Worm (Caenorhabditis elegans): ENCODE measurements around the gene F17E5.2.
A peak's percentile ranks its signal among the peaks of the same experiment; 100 is the strongest.

The F17E5.2 gene

DNA sequence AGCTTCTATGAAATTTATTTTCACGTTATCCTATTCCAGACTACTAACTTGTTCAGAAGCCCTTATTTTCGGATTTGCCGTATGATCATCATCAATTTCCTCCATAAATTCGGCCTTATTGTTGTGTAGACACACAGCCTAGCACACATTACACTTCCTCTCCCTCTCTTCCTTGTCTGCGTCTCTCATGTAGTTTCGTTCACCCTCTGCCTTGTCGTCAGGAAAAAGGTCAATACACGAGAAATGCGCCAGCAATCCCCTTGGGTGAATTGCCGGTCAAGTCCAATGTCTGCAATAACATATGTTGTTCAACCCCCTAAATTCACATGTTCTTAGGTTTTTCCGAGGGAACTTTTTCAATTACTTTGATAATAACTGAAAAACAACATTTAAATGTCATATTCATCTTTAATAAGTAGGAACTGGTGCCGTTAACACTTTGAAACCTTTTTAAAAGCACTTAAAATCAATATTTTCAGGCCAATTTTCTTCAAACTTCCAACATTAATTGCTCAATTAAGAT, at the start of gene F17E5.2:
F17E5.2 (plus strand) TSS at position 473 of the 523 bp plus-strand sequence.
- TF ChIP-seq F13C5.2 (tag; optimal IDR thresholded peaks at IDR 0.05): peak; percentile 18
- TF ChIP-seq tbx-11 (GFP tag; IDR thresholded peaks at IDR 0.05): 0 out of 2 replicates have a peak, but pooled peaks have one; percentile 18
- TF ChIP-seq flt-1 (GFP tag; IDR thresholded peaks at IDR 0.05): peak; percentile 15; the same call in 1 of the 2 replicates
- TF ChIP-seq aly-1 (tag; optimal IDR thresholded peaks at IDR 0.05): peak; percentile 32
- no peak for TF ChIP-seq hmbx-1 (tag; optimal IDR thresholded peaks at IDR 0.05)
- no peak for TF ChIP-seq hnd-1 (tag; optimal IDR thresholded peaks at IDR 0.05)

DNA sequence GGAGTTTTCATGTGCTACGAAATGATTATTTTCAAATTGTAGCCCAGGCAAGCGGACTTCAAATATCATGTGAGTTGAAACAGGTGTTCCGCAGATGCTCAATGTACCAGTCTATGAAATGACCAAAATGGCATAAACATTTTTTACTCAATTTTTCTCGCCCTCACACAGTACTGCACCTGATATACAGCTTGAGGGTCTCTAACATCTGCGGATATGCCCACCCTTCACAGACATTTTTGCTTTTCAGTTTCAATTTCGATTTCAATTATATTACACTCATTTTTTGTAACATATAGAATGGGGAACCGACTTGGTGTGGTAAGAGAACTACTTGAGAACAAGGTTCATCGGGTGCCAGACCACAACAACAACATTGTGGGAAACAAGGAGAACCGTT, 47.3 kb upstream of the F17E5.2 start, which contains the start of gene F42F12.11:
F42F12.11 (plus strand) TSS at position 301 of the 400 bp plus-strand sequence.
- TF ChIP-seq B0310.2 (tag; optimal IDR thresholded peaks at IDR 0.05) (no peak), pes-1 (GFP tag; IDR thresholded peaks at IDR 0.05) (no peak), ceh-36 (tag; optimal IDR thresholded peaks at IDR 0.05) (no peak), ceh-13 (GFP tag; optimal IDR thresholded peaks at IDR 0.05) (no peak), flt-1 (GFP tag; IDR thresholded peaks at IDR 0.05) (no peak), sea-1 (GFP tag; conservative IDR thresholded peaks at IDR 0.05) (no peak), tra-4 (tag; optimal IDR thresholded peaks at IDR 0.05) (no peak), hmbx-1 (tag; optimal IDR thresholded peaks at IDR 0.05) (no peak), F13C5.2 (tag; optimal IDR thresholded peaks at IDR 0.05) (no peak)

DNA sequence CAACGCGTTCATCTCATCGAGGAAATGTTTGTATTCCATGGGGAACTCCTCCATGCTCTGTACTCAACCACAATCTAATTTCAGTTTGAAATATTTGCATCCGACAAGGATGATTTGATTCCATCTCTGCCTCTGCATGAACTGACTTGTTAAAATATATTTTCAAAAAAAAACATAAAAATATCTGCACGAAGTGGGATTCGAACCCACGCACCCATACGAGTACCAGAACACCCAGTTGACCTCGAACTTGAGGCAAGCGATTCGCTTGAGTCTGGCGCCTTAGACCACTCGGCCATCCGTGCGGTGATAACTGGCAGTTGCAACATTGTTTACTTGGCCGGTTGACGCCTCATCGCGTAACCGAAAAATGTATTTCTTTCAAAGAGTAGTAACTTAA, 46.2 kb upstream of the F17E5.2 start:
- TF ChIP-seq sea-1 (GFP tag; conservative IDR thresholded peaks at IDR 0.05) (no peak), tbx-11 (GFP tag; IDR thresholded peaks at IDR 0.05) (peak; percentile 69), tbx-37 (GFP tag; conservative IDR thresholded peaks at IDR 0.05) (no peak), ets-7 (tag; optimal IDR thresholded peaks at IDR 0.05) (no peak), hmbx-1 (tag; optimal IDR thresholded peaks at IDR 0.05) (no peak), ceh-36 (tag; optimal IDR thresholded peaks at IDR 0.05) (peak; percentile 11)

DNA sequence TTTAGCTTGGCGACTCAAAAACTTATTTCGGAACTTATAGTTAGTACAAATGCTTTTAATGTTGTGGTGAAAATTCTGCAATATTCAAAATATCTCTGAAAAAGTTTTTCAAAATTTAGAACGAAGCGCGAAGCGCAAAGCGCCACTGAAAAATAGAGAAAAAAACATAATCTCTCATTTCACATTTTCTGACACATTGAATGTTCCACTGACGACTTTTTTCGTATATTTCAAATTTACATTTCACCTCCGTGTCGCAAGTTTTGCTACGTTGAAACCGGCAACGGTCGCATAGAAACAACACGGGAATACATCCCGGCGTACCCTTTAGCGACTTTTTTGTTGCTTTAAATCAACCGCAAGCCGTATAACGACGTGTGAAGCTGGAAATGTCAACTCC, 45.7 kb upstream of the F17E5.2 start, which contains the start of gene F42F12.14:
F42F12.14 (plus strand) TSS at position 301 of the 400 bp plus-strand sequence.
- TF ChIP-seq tbx-37 (GFP tag; conservative IDR thresholded peaks at IDR 0.05) (no peak), ceh-36 (tag; optimal IDR thresholded peaks at IDR 0.05) (no peak), F13C5.2 (tag; optimal IDR thresholded peaks at IDR 0.05) (no peak), ama-1 (optimal IDR thresholded peaks at IDR 0.05) (no peak), tra-4 (tag; optimal IDR thresholded peaks at IDR 0.05) (no peak), tbx-11 (GFP tag; IDR thresholded peaks at IDR 0.05) (no peak), flt-1 (GFP tag; IDR thresholded peaks at IDR 0.05) (no peak), ets-7 (tag; optimal IDR thresholded peaks at IDR 0.05) (no peak), scrt-1 (GFP tag; IDR thresholded peaks at IDR 0.05) (no peak), hmbx-1 (tag; optimal IDR thresholded peaks at IDR 0.05) (no peak), B0310.2 (tag; optimal IDR thresholded peaks at IDR 0.05) (no peak), hnd-1 (tag; optimal IDR thresholded peaks at IDR 0.05) (no peak), ceh-13 (GFP tag; optimal IDR thresholded peaks at IDR 0.05) (no peak), aly-1 (tag; optimal IDR thresholded peaks at IDR 0.05) (no peak)

DNA sequence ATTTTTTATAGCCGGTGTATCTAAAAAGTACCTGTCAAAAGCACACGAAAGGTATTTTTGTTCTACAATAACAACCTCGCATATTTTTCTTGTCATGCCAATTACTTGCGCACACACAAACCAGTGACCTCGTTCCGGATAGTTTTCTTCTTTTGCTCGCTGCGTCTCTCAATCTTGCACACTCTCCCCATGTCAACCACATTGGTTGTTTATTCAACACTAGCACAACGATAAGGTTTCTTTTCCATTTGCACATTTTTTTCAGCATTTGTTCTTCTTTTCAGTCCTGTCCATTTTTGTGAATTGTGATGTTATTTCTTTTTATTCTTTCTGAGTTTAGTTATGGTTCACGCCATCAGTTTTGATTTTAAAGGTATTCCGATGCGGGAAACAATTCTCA, 43.9 kb upstream of the F17E5.2 start, which contains the start of gene F42F12.3:
F42F12.3 (plus strand) TSS at position 372 of the 400 bp plus-strand sequence.
- no peak for TF ChIP-seq tbx-37 (GFP tag; conservative IDR thresholded peaks at IDR 0.05)
- no peak for TF ChIP-seq sea-1 (GFP tag; conservative IDR thresholded peaks at IDR 0.05)
- TF ChIP-seq tra-4 (tag; optimal IDR thresholded peaks at IDR 0.05): no peak
- TF ChIP-seq pes-1 (GFP tag; IDR thresholded peaks at IDR 0.05): no peak
- no peak for TF ChIP-seq hmg-4 (GFP tag; optimal IDR thresholded peaks at IDR 0.05)
- no peak for TF ChIP-seq hnd-1 (tag; optimal IDR thresholded peaks at IDR 0.05)
- TF ChIP-seq ceh-36 (tag; optimal IDR thresholded peaks at IDR 0.05): no peak
- no peak for TF ChIP-seq ets-7 (tag; optimal IDR thresholded peaks at IDR 0.05)
- no peak for TF ChIP-seq ceh-13 (GFP tag; optimal IDR thresholded peaks at IDR 0.05)
- TF ChIP-seq ama-1 (optimal IDR thresholded peaks at IDR 0.05): no peak
- no peak for TF ChIP-seq hmbx-1 (tag; optimal IDR thresholded peaks at IDR 0.05)
- TF ChIP-seq aly-1 (tag; optimal IDR thresholded peaks at IDR 0.05): no peak
- no peak for TF ChIP-seq flt-1 (GFP tag; IDR thresholded peaks at IDR 0.05)
- TF ChIP-seq B0310.2 (tag; optimal IDR thresholded peaks at IDR 0.05): no peak
- TF ChIP-seq F13C5.2 (tag; optimal IDR thresholded peaks at IDR 0.05): no peak
- no peak for TF ChIP-seq tbx-11 (GFP tag; IDR thresholded peaks at IDR 0.05)
- no peak for TF ChIP-seq scrt-1 (GFP tag; IDR thresholded peaks at IDR 0.05)

DNA sequence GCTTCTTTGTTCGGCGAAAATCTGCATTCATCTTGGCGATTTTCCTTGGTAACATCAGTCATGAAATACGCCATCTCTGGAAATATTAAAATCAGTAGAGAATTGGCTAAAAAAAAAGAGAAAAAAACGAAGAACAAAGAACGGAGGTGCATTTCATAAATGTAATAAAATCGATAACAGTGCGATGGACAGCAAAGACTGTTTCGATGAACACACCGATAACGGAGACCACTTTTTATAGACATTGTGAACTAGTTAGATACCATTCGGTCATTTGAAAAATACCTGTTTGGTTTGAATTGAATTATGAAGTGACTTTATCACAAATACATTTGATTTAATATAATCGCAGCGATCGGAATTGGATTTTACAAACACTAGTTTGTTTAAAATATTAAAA, 41.2 kb upstream of the F17E5.2 start, which contains the start of gene F42F12.4:
F42F12.4 (minus strand) TSS at position 76 of the 400 bp plus-strand sequence.
- TF ChIP-seq sea-1 (GFP tag; conservative IDR thresholded peaks at IDR 0.05) (no peak), F13C5.2 (tag; optimal IDR thresholded peaks at IDR 0.05) (no peak), aly-1 (tag; optimal IDR thresholded peaks at IDR 0.05) (no peak), hnd-1 (tag; optimal IDR thresholded peaks at IDR 0.05) (no peak), tbx-37 (GFP tag; conservative IDR thresholded peaks at IDR 0.05) (no peak), ama-1 (optimal IDR thresholded peaks at IDR 0.05) (no peak), scrt-1 (GFP tag; IDR thresholded peaks at IDR 0.05) (no peak), ceh-13 (GFP tag; optimal IDR thresholded peaks at IDR 0.05) (no peak), hmbx-1 (tag; optimal IDR thresholded peaks at IDR 0.05) (no peak), B0310.2 (tag; optimal IDR thresholded peaks at IDR 0.05) (no peak), tra-4 (tag; optimal IDR thresholded peaks at IDR 0.05) (no peak), hmg-4 (GFP tag; optimal IDR thresholded peaks at IDR 0.05) (no peak), tbx-11 (GFP tag; IDR thresholded peaks at IDR 0.05) (no peak), flt-1 (GFP tag; IDR thresholded peaks at IDR 0.05) (no peak), ceh-36 (tag; optimal IDR thresholded peaks at IDR 0.05) (no peak), pes-1 (GFP tag; IDR thresholded peaks at IDR 0.05) (no peak), ets-7 (tag; optimal IDR thresholded peaks at IDR 0.05) (no peak)

DNA sequence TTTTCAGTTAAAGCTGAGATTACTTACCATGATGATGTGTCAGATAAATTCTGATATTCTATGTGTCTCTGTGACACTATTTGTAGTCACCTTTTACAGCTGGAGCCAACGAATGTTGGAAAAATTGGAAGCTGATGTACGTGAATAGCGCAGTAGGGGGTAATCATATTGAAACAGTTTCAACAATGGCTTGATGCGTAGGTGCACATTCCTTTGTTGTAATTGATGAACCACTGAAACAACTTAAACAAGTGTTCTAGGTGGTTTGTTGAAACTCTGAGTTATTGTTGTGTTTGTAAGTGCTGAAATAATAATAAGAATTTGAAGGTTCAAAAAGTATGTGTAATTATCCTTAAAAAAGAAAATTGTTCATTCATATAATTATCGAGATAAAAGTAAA, 37.5 kb upstream of the F17E5.2 start, which contains the start of gene nspc-12:
nspc-12 (minus strand) TSS at position 101 of the 400 bp plus-strand sequence.
- no peak for TF ChIP-seq scrt-1 (GFP tag; IDR thresholded peaks at IDR 0.05)
- TF ChIP-seq ceh-36 (tag; optimal IDR thresholded peaks at IDR 0.05): no peak

DNA sequence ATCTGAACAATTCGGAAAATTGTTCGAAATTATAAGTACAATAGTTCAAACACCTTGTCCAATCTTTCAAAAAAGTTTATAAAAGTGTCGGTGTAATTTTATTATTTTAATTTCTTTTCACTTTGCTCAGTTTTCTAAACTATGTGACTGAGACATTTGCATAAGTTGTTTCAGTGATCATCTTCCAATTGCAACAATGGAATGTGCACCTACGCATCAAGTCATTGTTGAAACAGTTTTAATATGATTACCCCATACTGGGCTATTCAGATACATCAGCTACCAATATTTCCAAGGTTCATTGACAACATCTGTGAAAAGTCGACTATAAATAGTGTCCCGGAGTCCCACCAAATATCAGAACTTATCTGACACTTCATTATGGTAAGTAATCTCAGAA, 36.9 kb upstream of the F17E5.2 start, which contains the start of gene nspc-13:
nspc-13 (plus strand) TSS at position 301 of the 400 bp plus-strand sequence.
- TF ChIP-seq hmg-4 (GFP tag; optimal IDR thresholded peaks at IDR 0.05) (no peak), hmbx-1 (tag; optimal IDR thresholded peaks at IDR 0.05) (no peak), ceh-13 (GFP tag; optimal IDR thresholded peaks at IDR 0.05) (no peak), tbx-37 (GFP tag; conservative IDR thresholded peaks at IDR 0.05) (no peak), sea-1 (GFP tag; conservative IDR thresholded peaks at IDR 0.05) (no peak), scrt-1 (GFP tag; IDR thresholded peaks at IDR 0.05) (no peak), tra-4 (tag; optimal IDR thresholded peaks at IDR 0.05) (no peak)

Measured in whole organism, early embryonic.